Fruit fly (Drosophila melanogaster) whole organism, embryonic: ENCODE measurements around the gene mRpL24.

ENCODE experiments used
- Atf6 ChIP-seq: fragments of 200-800 bp; sonication (Bioruptor generic); IDR thresholded peaks from 2 replicates; pipeline ENCODE4 v1.3.6; 2022; ENCODE audit warnings: missing biosample characterization, missing genetic modification characterization
- CG10979 ChIP-seq: fragments of 200-800 bp; sonication (Bioruptor generic); optimal IDR thresholded peaks from 2 replicates; lab custom pipeline; 2018; ENCODE audit warnings: missing biosample characterization, mild to moderate bottlenecking, missing genetic modification characterization, moderate library complexity
- CG11085 ChIP-seq: fragments of 200-800 bp; sonication (Bioruptor generic); IDR thresholded peaks from 2 replicates; pipeline ENCODE4 v1.3.6; 2022; ENCODE audit warnings: missing biosample characterization, missing genetic modification characterization
- CG11247 ChIP-seq: fragments of 200-800 bp; sonication (Bioruptor generic); IDR thresholded peaks from 2 replicates; pipeline ENCODE4 v1.3.6; 2022; ENCODE audit warnings: missing biosample characterization, missing genetic modification characterization
- CG13287 ChIP-seq: fragments of 200-800 bp; sonication (Bioruptor generic); IDR thresholded peaks from 2 replicates; pipeline ENCODE4 v1.3.6; 2022; ENCODE audit warnings: missing biosample characterization, missing genetic modification characterization; ENCODE audit not compliant: partially characterized antibody
- CG14860 ChIP-seq: fragments of 200-800 bp; sonication (Bioruptor generic); IDR thresholded peaks from 3 replicates; pipeline ENCODE4 v1.3.6; 2022; ENCODE audit warnings: missing biosample characterization, missing genetic modification characterization; ENCODE audit not compliant: partially characterized antibody
- CG17361 ChIP-seq: fragments of 200-800 bp; sonication (Bioruptor generic); IDR thresholded peaks from 3 replicates; pipeline ENCODE4 v1.3.6; 2022; ENCODE audit warnings: missing biosample characterization, missing genetic modification characterization
- CG17829 ChIP-seq: fragments of 200-800 bp; optimal IDR thresholded peaks from 2 replicates; lab custom pipeline; 2019; ENCODE audit warnings: missing biosample characterization, mild to moderate bottlenecking, missing genetic modification characterization, moderate library complexity
- CG30403 ChIP-seq: fragments of 200-800 bp; sonication (Bioruptor generic); optimal IDR thresholded peaks from 3 replicates; lab custom pipeline; 2016; ENCODE audit warnings: missing biosample characterization, missing genetic modification characterization
- CG31388 ChIP-seq: fragments of 200-800 bp; sonication (Bioruptor generic); optimal IDR thresholded peaks from 2 replicates; lab custom pipeline; 2016; ENCODE audit warnings: missing biosample characterization, missing genetic modification characterization
- CG33557 ChIP-seq: fragments of 200-800 bp; sonication (Bioruptor generic); optimal IDR thresholded peaks from 2 replicates; lab custom pipeline; 2019; ENCODE audit warnings: missing biosample characterization, mild to moderate bottlenecking, missing genetic modification characterization, moderate library complexity
- CG4282 ChIP-seq: fragments of 200-800 bp; sonication (Bioruptor generic); optimal IDR thresholded peaks from 2 replicates; lab custom pipeline; 2016; ENCODE audit warnings: missing biosample characterization, missing genetic modification characterization
- CG4360 ChIP-seq: fragments of 200-800 bp; sonication (Bioruptor generic); IDR thresholded peaks from 2 replicates; pipeline ENCODE4 v1.3.6; 2022; ENCODE audit warnings: missing biosample characterization, missing genetic modification characterization
- CG4404 ChIP-seq: fragments of 200-800 bp; sonication (Bioruptor generic); IDR thresholded peaks from 2 replicates; pipeline ENCODE4 v1.3.6; 2022; ENCODE audit warnings: missing biosample characterization, missing genetic modification characterization
- CG4424 ChIP-seq: fragments of 200-800 bp; sonication (Bioruptor generic); optimal IDR thresholded peaks from 3 replicates; lab custom pipeline; 2016; ENCODE audit warnings: missing biosample characterization, missing genetic modification characterization
- CG4707 ChIP-seq: fragments of 200-800 bp; sonication (Bioruptor generic); optimal IDR thresholded peaks from 2 replicates; lab custom pipeline; 2018; ENCODE audit warnings: missing biosample characterization, mild to moderate bottlenecking, missing genetic modification characterization, moderate library complexity
- CG8359 ChIP-seq: fragments of 200-800 bp; sonication (Bioruptor generic); optimal IDR thresholded peaks from 2 replicates; lab custom pipeline; 2017; ENCODE audit warnings: missing biosample characterization, mild to moderate bottlenecking, missing genetic modification characterization, borderline replicate concordance
- CG8388 ChIP-seq: fragments of 200-800 bp; sonication (Bioruptor generic); optimal IDR thresholded peaks from 2 replicates; lab custom pipeline; 2019; ENCODE audit warnings: missing biosample characterization, mild to moderate bottlenecking, missing genetic modification characterization, moderate library complexity
- CG8478 ChIP-seq: fragments of >200 bp; optimal IDR thresholded peaks from 2 replicates; lab custom pipeline; 2018
- CG8924 ChIP-seq: fragments of 200-800 bp; optimal IDR thresholded peaks from 3 replicates; lab custom pipeline; 2019; ENCODE audit warnings: missing biosample characterization, mild to moderate bottlenecking, missing genetic modification characterization, moderate library complexity
- CTCF ChIP-seq: fragments of 200-800 bp; sonication (Bioruptor generic); optimal IDR thresholded peaks from 2 replicates; lab custom pipeline; 2017; ENCODE audit warnings: missing biosample characterization, mild to moderate bottlenecking, missing genetic modification characterization, moderate library complexity
- CkIIα-i1 ChIP-seq: fragments of 200-800 bp; sonication (Bioruptor generic); IDR thresholded peaks from 2 replicates; pipeline ENCODE4 v1.3.6; 2022; ENCODE audit warnings: missing biosample characterization, missing genetic modification characterization
- CrebB ChIP-seq: fragments of 200-800 bp; sonication (Bioruptor generic); optimal IDR thresholded peaks from 3 replicates; lab custom pipeline; 2018; ENCODE audit warnings: missing biosample characterization, mild to moderate bottlenecking, missing genetic modification characterization
- D19B ChIP-seq: fragments of 200-800 bp; sonication (Bioruptor generic); optimal IDR thresholded peaks from 2 replicates; lab custom pipeline; 2017; ENCODE audit warnings: missing biosample characterization, mild to moderate bottlenecking, missing genetic modification characterization
- Dp ChIP-seq: fragments of 200-800 bp; sonication (Bioruptor generic); optimal IDR thresholded peaks from 2 replicates; lab custom pipeline; 2018; ENCODE audit warnings: missing biosample characterization, mild to moderate bottlenecking, missing genetic modification characterization, moderate library complexity
- E2f2 ChIP-seq: fragments of 200-800 bp; sonication (Bioruptor generic); IDR thresholded peaks from 2 replicates; pipeline ENCODE4 v1.3.6; 2022; ENCODE audit warnings: missing biosample characterization, missing genetic modification characterization
- Ets65A ChIP-seq: fragments of 200-800 bp; sonication (Bioruptor generic); peaks from one replicate; lab custom pipeline; 2016; ENCODE audit warnings: missing biosample characterization, missing genetic modification characterization
- Gug ChIP-seq: fragments of 200-800 bp; sonication (Bioruptor generic); IDR thresholded peaks from 4 replicates; pipeline ENCODE4 v1.3.6; 2022; ENCODE audit warnings: missing biosample characterization, missing genetic modification characterization
- MESR4 ChIP-seq: fragments of 200-800 bp; sonication (Bioruptor generic); optimal IDR thresholded peaks from 2 replicates; lab custom pipeline; 2018; ENCODE audit warnings: missing biosample characterization, mild to moderate bottlenecking, missing genetic modification characterization, moderate library complexity
- Nf-YC ChIP-seq: fragments of 200-800 bp; optimal IDR thresholded peaks from 3 replicates; lab custom pipeline; 2019; ENCODE audit warnings: missing biosample characterization, mild to moderate bottlenecking, missing genetic modification characterization, moderate library complexity
- Oli ChIP-seq: fragments of 200-800 bp; sonication (Bioruptor generic); optimal IDR thresholded peaks from 2 replicates; lab custom pipeline; 2018; ENCODE audit warnings: missing biosample characterization, mild to moderate bottlenecking, missing genetic modification characterization, moderate library complexity
- Sry-β ChIP-seq: fragments of 200-800 bp; sonication (Bioruptor generic); optimal IDR thresholded peaks from 2 replicates; lab custom pipeline; 2018; ENCODE audit warnings: missing biosample characterization, mild to moderate bottlenecking, missing genetic modification characterization, moderate library complexity
- amos ChIP-seq: fragments of 200-800 bp; sonication (Bioruptor generic); IDR thresholded peaks from 2 replicates; pipeline ENCODE4 v1.3.6; 2022; ENCODE audit warnings: missing biosample characterization, missing genetic modification characterization; ENCODE audit not compliant: partially characterized antibody
- bbx ChIP-seq: fragments of 200-800 bp; sonication (Bioruptor generic); IDR thresholded peaks from 2 replicates; pipeline ENCODE4 v1.3.6; 2022; ENCODE audit warnings: missing biosample characterization, missing genetic modification characterization; ENCODE audit not compliant: partially characterized antibody
- bigmax ChIP-seq: fragments of 200-800 bp; sonication (Bioruptor generic); optimal IDR thresholded peaks from 2 replicates; lab custom pipeline; 2018; ENCODE audit warnings: missing biosample characterization, mild to moderate bottlenecking, missing genetic modification characterization
- cato ChIP-seq: fragments of 200-800 bp; sonication (Bioruptor generic); optimal IDR thresholded peaks from 2 replicates; lab custom pipeline; 2016; ENCODE audit warnings: missing biosample characterization, missing genetic modification characterization, borderline replicate concordance
- ftz-f1 ChIP-seq: fragments of 200-800 bp; sonication (Bioruptor generic); optimal IDR thresholded peaks from 2 replicates; lab custom pipeline; 2016; ENCODE audit warnings: missing biosample characterization, missing genetic modification characterization
- grau ChIP-seq: fragments of 200-800 bp; optimal IDR thresholded peaks from 3 replicates; lab custom pipeline; 2019; ENCODE audit warnings: missing biosample characterization, mild to moderate bottlenecking, missing genetic modification characterization, moderate library complexity
- grn ChIP-seq: fragments of 200-800 bp; sonication (Bioruptor generic); optimal IDR thresholded peaks from 3 replicates; lab custom pipeline; 2017; ENCODE audit warnings: missing biosample characterization, missing genetic modification characterization
- gsb ChIP-seq: fragments of 200-800 bp; sonication (Bioruptor generic); IDR thresholded peaks from 2 replicates; pipeline ENCODE4 v1.3.6; 2022; ENCODE audit warnings: missing biosample characterization, missing genetic modification characterization
- ind ChIP-seq: fragments of 200-800 bp; sonication (Bioruptor generic); optimal IDR thresholded peaks from 3 replicates; lab custom pipeline; 2016; ENCODE audit warnings: missing biosample characterization, missing genetic modification characterization
- lab ChIP-seq: fragments of 200-800 bp; sonication (Bioruptor generic); optimal IDR thresholded peaks from 3 replicates; lab custom pipeline; 2017; ENCODE audit warnings: missing biosample characterization, missing genetic modification characterization, mild to moderate bottlenecking, moderate library complexity, missing genetic modification reagents
- mam ChIP-seq: fragments of 200-800 bp; sonication (Bioruptor generic); optimal IDR thresholded peaks from 3 replicates; lab custom pipeline; 2016; ENCODE audit warnings: missing biosample characterization, missing genetic modification characterization
- oc ChIP-seq: fragments of 200-800 bp; sonication (Bioruptor generic); optimal IDR thresholded peaks from 2 replicates; lab custom pipeline; 2018; ENCODE audit warnings: missing biosample characterization, mild to moderate bottlenecking, missing genetic modification characterization, moderate library complexity
- phol ChIP-seq: fragments of 200-800 bp; sonication (Bioruptor generic); optimal IDR thresholded peaks from 3 replicates; lab custom pipeline; 2018; ENCODE audit warnings: missing biosample characterization, mild to moderate bottlenecking, missing genetic modification characterization, moderate library complexity
- row ChIP-seq: fragments of 200-800 bp; sonication (Bioruptor generic); IDR thresholded peaks from 3 replicates; pipeline ENCODE4 v1.3.6; 2022; ENCODE audit warnings: missing biosample characterization, missing genetic modification characterization
- sc ChIP-seq, 3 experiments: fragments of >200 bp in 2 of 3; fragments of 200-800 bp in 1 of 3; sonication (Bioruptor generic) in 1 of 3; optimal IDR thresholded peaks; 2 replicates in 2 of 3; 3 replicates in 1 of 3; lab custom pipeline; 2017; ENCODE audit warnings: mild to moderate bottlenecking in 1 of 3, missing biosample characterization in 1 of 3, missing genetic modification characterization in 1 of 3, missing genetic modification reagents in 1 of 3
- sim ChIP-seq: fragments of 200-800 bp; sonication (Bioruptor generic); IDR thresholded peaks from 2 replicates; pipeline ENCODE4 v1.3.6; 2022; ENCODE audit warnings: missing biosample characterization, missing genetic modification characterization
- tap ChIP-seq: fragments of 200-800 bp; optimal IDR thresholded peaks from 3 replicates; lab custom pipeline; 2019; ENCODE audit warnings: missing biosample characterization, mild to moderate bottlenecking, missing genetic modification characterization, moderate library complexity
- tna ChIP-seq: fragments of 200-800 bp; sonication (Bioruptor generic); IDR thresholded peaks from 2 replicates; pipeline ENCODE4 v1.3.6; 2022; ENCODE audit warnings: missing biosample characterization, missing genetic modification characterization; ENCODE audit not compliant: partially characterized antibody

Gene mRpL24

dm6 chr2L:4949453-4950045, 4.4 kb upstream of the mRpL24 start, which contains the start of gene jet (continued):
- no peak for TF ChIP-seq CkIIα-i1 (GFP tag; lab: Robert Waterston, UW)
- TF ChIP-seq CG8359 (GFP tag; lab: Kevin White, UChicago): no peak
- no peak for TF ChIP-seq Atf6 (GFP tag; lab: Robert Waterston, UW)
- TF ChIP-seq CG4360 (GFP tag; lab: Robert Waterston, UW): no peak
- no peak for TF ChIP-seq Sry-β (GFP tag; lab: Kevin White, UChicago)
- TF ChIP-seq bigmax (GFP tag; lab: Kevin White, UChicago): no peak
- TF ChIP-seq grau (tag; lab: Kevin White, UChicago): no peak
- peak; percentile 59 for TF ChIP-seq E2f2 (GFP tag; lab: Robert Waterston, UW)
- no peak for TF ChIP-seq CrebB (tag; lab: Kevin White, UChicago)
- no peak for TF ChIP-seq D19B
- no peak for TF ChIP-seq CG8478 (lab: Kevin White, UChicago)
- TF ChIP-seq CG33557 (GFP tag; lab: Kevin White, UChicago): no peak
- no peak for TF ChIP-seq CG4404 (GFP tag; lab: Robert Waterston, UW)
- TF ChIP-seq CTCF (GFP tag; lab: Kevin White, UChicago): peak; percentile 57
- no peak for TF ChIP-seq oc
- peak; percentile 48 for TF ChIP-seq bbx (GFP tag; lab: Robert Waterston, UW)
- peak; percentile 65 for TF ChIP-seq MESR4
- TF ChIP-seq lab (GFP tag; lab: Kevin White, UChicago): no peak
- no peak for TF ChIP-seq CG4707 (GFP tag; lab: Kevin White, UChicago)
- no peak for TF ChIP-seq ind
- peak; percentile 28 for TF ChIP-seq phol (tag; lab: Kevin White, UChicago)
- no peak for TF ChIP-seq tap (tag; lab: Kevin White, UChicago)
- no peak for TF ChIP-seq CG11085 (GFP tag; lab: Robert Waterston, UW)
- TF ChIP-seq sc (optimal IDR thresholded peaks at IDR 0.05; lab: Kevin White, UChicago): no peak
- no peak for TF ChIP-seq sc (GFP tag; optimal IDR thresholded peaks at IDR 0.05; lab: Kevin White, UChicago)
- TF ChIP-seq sim (GFP tag; lab: Robert Waterston, UW): no peak
- TF ChIP-seq CG10979: no peak
- no peak for TF ChIP-seq mam
- no peak for TF ChIP-seq cato (GFP tag; lab: Kevin White, UChicago)
- peak; percentile 52; the same call in 1 of the 2 replicates for TF ChIP-seq CG13287
- no peak for TF ChIP-seq tna (GFP tag; lab: Robert Waterston, UW)
- TF ChIP-seq CG30403 (GFP tag; lab: Kevin White, UChicago): no peak
- no peak for TF ChIP-seq CG8388 (GFP tag; lab: Kevin White, UChicago)
- TF ChIP-seq Gug (GFP tag; lab: Robert Waterston, UW): no peak
- TF ChIP-seq gsb (GFP tag; lab: Robert Waterston, UW): no peak
- TF ChIP-seq grn: peak; percentile 78
- TF ChIP-seq CG11247 (GFP tag; lab: Robert Waterston, UW): no peak
- TF ChIP-seq Nf-YC (tag; lab: Kevin White, UChicago): peak; percentile 26
- TF ChIP-seq ftz-f1 (GFP tag; lab: Kevin White, UChicago): peak; percentile 81
- no peak for TF ChIP-seq CG31388 (GFP tag; lab: Kevin White, UChicago)
- no peak for TF ChIP-seq CG17829 (tag; lab: Kevin White, UChicago)
- TF ChIP-seq CG4424 (GFP tag; lab: Kevin White, UChicago): no peak
- peak; percentile 19; the same call in 1 of the 3 replicates for TF ChIP-seq row (GFP tag; lab: Robert Waterston, UW)
- TF ChIP-seq Ets65A (GFP tag; lab: Kevin White, UChicago): no peak
- TF ChIP-seq Dp (GFP tag; lab: Kevin White, UChicago): peak; percentile 34
- no peak for TF ChIP-seq CG4282 (GFP tag; lab: Kevin White, UChicago)
- no peak for TF ChIP-seq Oli (tag; lab: Kevin White, UChicago)
- TF ChIP-seq amos (GFP tag; lab: Robert Waterston, UW): peak; percentile 82
- no peak for TF ChIP-seq CG8924 (tag; lab: Kevin White, UChicago)
- TF ChIP-seq CG14860 (GFP tag; lab: Robert Waterston, UW): peak; percentile 27; the same call in 1 of the 3 replicates
- TF ChIP-seq CG17361: no peak
